Fruit fly (Drosophila melanogaster) whole organism, embryonic: ENCODE measurements around the gene RabX5.

Source experiments
- Abd-B ChIP-seq: fragments of 200-800 bp; sonication (Bioruptor generic); optimal IDR thresholded peaks from 2 replicates; lab custom pipeline; 2018; ENCODE audit warnings: missing biosample characterization, mild to moderate bottlenecking, missing genetic modification characterization, moderate library complexity
- CG10462 ChIP-seq: fragments of 200-800 bp; sonication (Bioruptor generic); optimal IDR thresholded peaks from 2 replicates; lab custom pipeline; 2016; ENCODE audit warnings: missing biosample characterization, missing genetic modification characterization
- CG11247 ChIP-seq: fragments of 200-800 bp; sonication (Bioruptor generic); IDR thresholded peaks from 2 replicates; pipeline ENCODE4 v1.3.6; 2022; ENCODE audit warnings: missing biosample characterization, missing genetic modification characterization
- CG12071 ChIP-seq: fragments of 200-800 bp; sonication (Bioruptor generic); optimal IDR thresholded peaks from 3 replicates; lab custom pipeline; 2018; ENCODE audit warnings: missing biosample characterization, mild to moderate bottlenecking, missing genetic modification characterization
- CG12219 ChIP-seq: fragments of 200-800 bp; sonication (Bioruptor generic); optimal IDR thresholded peaks from 3 replicates; lab custom pipeline; 2018; ENCODE audit warnings: missing biosample characterization, mild to moderate bottlenecking, missing genetic modification characterization
- CG12299 ChIP-seq: fragments of 200-800 bp; sonication (Bioruptor generic); optimal IDR thresholded peaks from 2 replicates; lab custom pipeline; 2018; ENCODE audit warnings: missing biosample characterization, mild to moderate bottlenecking, missing genetic modification characterization
- CG1233 ChIP-seq: fragments of 200-800 bp; sonication (Bioruptor generic); optimal IDR thresholded peaks from 4 replicates; lab custom pipeline; 2018; ENCODE audit warnings: missing biosample characterization, mild to moderate bottlenecking, missing genetic modification characterization
- CG15514 ChIP-seq: fragments of 200-800 bp; sonication (Bioruptor generic); optimal IDR thresholded peaks from 3 replicates; lab custom pipeline; 2017; ENCODE audit warnings: missing biosample characterization, missing genetic modification characterization, mild to moderate bottlenecking, moderate library complexity, missing genetic modification reagents
- CG1603 ChIP-seq: fragments of 200-800 bp; sonication (Bioruptor generic); optimal IDR thresholded peaks from 2 replicates; lab custom pipeline; 2019; ENCODE audit warnings: missing biosample characterization, mild to moderate bottlenecking, missing genetic modification characterization, moderate library complexity
- CG17328 ChIP-seq: fragments of 200-800 bp; sonication (Bioruptor generic); IDR thresholded peaks from 2 replicates; pipeline ENCODE4 v1.3.6; 2022; ENCODE audit warnings: missing biosample characterization, missing genetic modification characterization
- CG2678 ChIP-seq: fragments of 200-800 bp; sonication (Bioruptor generic); optimal IDR thresholded peaks from 3 replicates; lab custom pipeline; 2019; ENCODE audit warnings: missing biosample characterization, mild to moderate bottlenecking, missing genetic modification characterization, moderate library complexity
- CG2712 ChIP-seq: fragments of 200-800 bp; optimal IDR thresholded peaks from 3 replicates; lab custom pipeline; 2019; ENCODE audit warnings: missing biosample characterization, mild to moderate bottlenecking, missing genetic modification characterization, moderate library complexity
- CG30403 ChIP-seq: fragments of 200-800 bp; sonication (Bioruptor generic); optimal IDR thresholded peaks from 3 replicates; lab custom pipeline; 2016; ENCODE audit warnings: missing biosample characterization, missing genetic modification characterization
- CG34376 ChIP-seq: fragments of 200-800 bp; sonication (Bioruptor generic); optimal IDR thresholded peaks from 2 replicates; lab custom pipeline; 2018; ENCODE audit warnings: missing biosample characterization, mild to moderate bottlenecking, missing genetic modification characterization
- CG4328 ChIP-seq: fragments of 200-800 bp; sonication (Bioruptor generic); optimal IDR thresholded peaks from 3 replicates; lab custom pipeline; 2017; ENCODE audit warnings: missing biosample characterization, missing genetic modification reagents, missing genetic modification characterization
- CG4854 ChIP-seq: fragments of 200-800 bp; sonication (Bioruptor generic); optimal IDR thresholded peaks from 2 replicates; lab custom pipeline; 2016; ENCODE audit warnings: missing biosample characterization, missing genetic modification characterization, inconsistent platforms
- CG5245 ChIP-seq: fragments of 200-800 bp; sonication (Bioruptor generic); optimal IDR thresholded peaks from 3 replicates; lab custom pipeline; 2016; ENCODE audit warnings: missing biosample characterization, missing genetic modification characterization
- CG6791 ChIP-seq: fragments of 200-800 bp; sonication (Bioruptor generic); IDR thresholded peaks from 3 replicates; pipeline ENCODE4 v1.3.6; 2022; ENCODE audit warnings: missing biosample characterization, missing genetic modification characterization; ENCODE audit not compliant: partially characterized antibody
- CG7786 ChIP-seq: fragments of 200-800 bp; sonication (Bioruptor generic); optimal IDR thresholded peaks from 2 replicates; lab custom pipeline; 2016; ENCODE audit warnings: missing biosample characterization, missing genetic modification characterization
- CG7987 ChIP-seq: fragments of 200-800 bp; sonication (Bioruptor generic); optimal IDR thresholded peaks from 2 replicates; lab custom pipeline; 2018; ENCODE audit warnings: missing biosample characterization, mild to moderate bottlenecking, missing genetic modification characterization, moderate library complexity
- CG8478 ChIP-seq: fragments of >200 bp; optimal IDR thresholded peaks from 2 replicates; lab custom pipeline; 2018
- CoRest ChIP-seq: fragments of 200-800 bp; sonication (Bioruptor generic); optimal IDR thresholded peaks from 3 replicates; lab custom pipeline; 2018; ENCODE audit warnings: missing biosample characterization, mild to moderate bottlenecking, missing genetic modification characterization, moderate library complexity
- Doc2 ChIP-seq: fragments of 200-800 bp; sonication (Bioruptor generic); IDR thresholded peaks from 2 replicates; pipeline ENCODE4 v1.3.6; 2022; ENCODE audit warnings: missing biosample characterization, missing genetic modification characterization
- HLH3B ChIP-seq: fragments of 200-800 bp; sonication (Bioruptor generic); IDR thresholded peaks from 2 replicates; pipeline ENCODE4 v1.3.6; 2022; ENCODE audit warnings: missing biosample characterization, missing genetic modification characterization
- Hey ChIP-seq: fragments of 200-800 bp; sonication (Bioruptor generic); optimal IDR thresholded peaks from 3 replicates; lab custom pipeline; 2018; ENCODE audit warnings: missing biosample characterization, mild to moderate bottlenecking, missing genetic modification characterization
- Lpt ChIP-seq: fragments of >200 bp; optimal IDR thresholded peaks from 2 replicates; lab custom pipeline; 2018; ENCODE audit warnings: missing biosample characterization, missing genetic modification characterization
- MTF-1 ChIP-seq: fragments of 200-800 bp; sonication (Bioruptor generic); optimal IDR thresholded peaks from 2 replicates; lab custom pipeline; 2018; ENCODE audit warnings: missing biosample characterization, mild to moderate bottlenecking, missing genetic modification characterization, borderline replicate concordance
- Meics ChIP-seq: fragments of 200-800 bp; sonication (Bioruptor generic); optimal IDR thresholded peaks from 2 replicates; lab custom pipeline; 2017; ENCODE audit warnings: missing biosample characterization, mild to moderate bottlenecking, missing genetic modification characterization
- Mrtf ChIP-seq: fragments of 200-800 bp; sonication (Bioruptor generic); IDR thresholded peaks from 3 replicates; pipeline ENCODE4 v1.3.6; 2022; ENCODE audit warnings: missing biosample characterization, missing genetic modification characterization
- Rx ChIP-seq: fragments of 200-800 bp; sonication (Bioruptor generic); IDR thresholded peaks from 2 replicates; pipeline ENCODE4 v1.3.6; 2022; ENCODE audit warnings: missing biosample characterization, missing genetic modification characterization
- Side ChIP-seq: fragments of 200-800 bp; sonication (Bioruptor generic); optimal IDR thresholded peaks from 2 replicates; lab custom pipeline; 2016; ENCODE audit warnings: missing biosample characterization, missing genetic modification characterization
- Tbp ChIP-seq: fragments of >200 bp; optimal IDR thresholded peaks from 2 replicates; lab custom pipeline; 2018; ENCODE audit warnings: missing biosample characterization, missing genetic modification characterization
- ap ChIP-seq: fragments of 200-800 bp; sonication (Bioruptor generic); IDR thresholded peaks from 2 replicates; pipeline ENCODE4 v1.3.6; 2022; ENCODE audit warnings: missing biosample characterization, missing genetic modification characterization
- az2 ChIP-seq: fragments of 200-800 bp; sonication (Bioruptor generic); optimal IDR thresholded peaks from 3 replicates; lab custom pipeline; 2016; ENCODE audit warnings: missing biosample characterization, missing genetic modification characterization
- bsh ChIP-seq, 2 experiments: fragments of 200-800 bp; sonication (Bioruptor generic); optimal IDR thresholded peaks; 2 replicates each; lab custom pipeline; 2017 to 2018; ENCODE audit warnings: mild to moderate bottlenecking in 2 of 2, missing biosample characterization in 2 of 2, missing genetic modification characterization in 2 of 2, moderate library complexity in 1 of 2
- cad ChIP-seq: fragments of >200 bp; optimal IDR thresholded peaks from 2 replicates; lab custom pipeline; 2017; ENCODE audit warnings: missing biosample characterization, missing genetic modification characterization
- cg ChIP-seq: fragments of 200-800 bp; sonication (Bioruptor generic); optimal IDR thresholded peaks from 3 replicates; lab custom pipeline; 2019; ENCODE audit warnings: missing biosample characterization, mild to moderate bottlenecking, missing genetic modification characterization, moderate library complexity
- chinmo ChIP-seq: fragments of 200-800 bp; sonication (Bioruptor generic); IDR thresholded peaks from 4 replicates; pipeline ENCODE4 v1.3.6; 2022; ENCODE audit warnings: missing biosample characterization, missing genetic modification characterization; ENCODE audit not compliant: partially characterized antibody
- chn ChIP-seq: fragments of 200-800 bp; sonication (Bioruptor generic); optimal IDR thresholded peaks from 2 replicates; lab custom pipeline; 2016; ENCODE audit warnings: missing biosample characterization, missing genetic modification characterization
- crol ChIP-seq: fragments of 200-800 bp; sonication (Bioruptor generic); IDR thresholded peaks from 2 replicates; pipeline ENCODE4 v1.3.6; 2022; ENCODE audit warnings: missing biosample characterization, missing genetic modification characterization
- eyg ChIP-seq: fragments of 200-800 bp; sonication (Bioruptor generic); optimal IDR thresholded peaks from 3 replicates; lab custom pipeline; 2016; ENCODE audit warnings: missing biosample characterization, missing genetic modification characterization
- fd102C ChIP-seq: fragments of 200-800 bp; sonication (Bioruptor generic); optimal IDR thresholded peaks from 2 replicates; lab custom pipeline; 2018; ENCODE audit warnings: missing biosample characterization, mild to moderate bottlenecking, missing genetic modification characterization, moderate library complexity
- gsb ChIP-seq: fragments of 200-800 bp; sonication (Bioruptor generic); IDR thresholded peaks from 2 replicates; pipeline ENCODE4 v1.3.6; 2022; ENCODE audit warnings: missing biosample characterization, missing genetic modification characterization
- gt ChIP-seq: fragments of 200-800 bp; sonication (Bioruptor generic); IDR thresholded peaks from 2 replicates; pipeline ENCODE4 v1.3.6; 2022; ENCODE audit warnings: missing biosample characterization, missing genetic modification characterization
- odd ChIP-seq: fragments of 200-800 bp; sonication (Bioruptor generic); optimal IDR thresholded peaks from 2 replicates; lab custom pipeline; 2017; ENCODE audit warnings: missing biosample characterization, mild to moderate bottlenecking, missing genetic modification characterization
- otp ChIP-seq: fragments of 200-800 bp; sonication (Bioruptor generic); IDR thresholded peaks from 3 replicates; pipeline ENCODE4, ENCODE4 v1.3.6; 2022; ENCODE audit warnings: missing biosample characterization, missing genetic modification characterization
- repo ChIP-seq: fragments of 200-800 bp; sonication (Bioruptor generic); optimal IDR thresholded peaks from 2 replicates; lab custom pipeline; 2016; ENCODE audit warnings: missing biosample characterization, missing genetic modification characterization
- sim ChIP-seq: fragments of 200-800 bp; sonication (Bioruptor generic); IDR thresholded peaks from 2 replicates; pipeline ENCODE4 v1.3.6; 2022; ENCODE audit warnings: missing biosample characterization, missing genetic modification characterization
- slbo ChIP-seq: fragments of 200-800 bp; sonication (Bioruptor generic); IDR thresholded peaks from 2 replicates; pipeline ENCODE4 v1.3.6; 2022; ENCODE audit warnings: missing biosample characterization, missing genetic modification characterization
- so ChIP-seq: fragments of 200-800 bp; sonication (Bioruptor generic); IDR thresholded peaks from 3 replicates; pipeline ENCODE4 v1.3.6; 2022; ENCODE audit warnings: missing biosample characterization, missing genetic modification characterization
- tgo ChIP-seq: fragments of 200-800 bp; sonication (Bioruptor generic); IDR thresholded peaks from 3 replicates; pipeline ENCODE4 v1.3.6; 2022; ENCODE audit warnings: missing biosample characterization, missing genetic modification characterization

Gene RabX5

DNA sequence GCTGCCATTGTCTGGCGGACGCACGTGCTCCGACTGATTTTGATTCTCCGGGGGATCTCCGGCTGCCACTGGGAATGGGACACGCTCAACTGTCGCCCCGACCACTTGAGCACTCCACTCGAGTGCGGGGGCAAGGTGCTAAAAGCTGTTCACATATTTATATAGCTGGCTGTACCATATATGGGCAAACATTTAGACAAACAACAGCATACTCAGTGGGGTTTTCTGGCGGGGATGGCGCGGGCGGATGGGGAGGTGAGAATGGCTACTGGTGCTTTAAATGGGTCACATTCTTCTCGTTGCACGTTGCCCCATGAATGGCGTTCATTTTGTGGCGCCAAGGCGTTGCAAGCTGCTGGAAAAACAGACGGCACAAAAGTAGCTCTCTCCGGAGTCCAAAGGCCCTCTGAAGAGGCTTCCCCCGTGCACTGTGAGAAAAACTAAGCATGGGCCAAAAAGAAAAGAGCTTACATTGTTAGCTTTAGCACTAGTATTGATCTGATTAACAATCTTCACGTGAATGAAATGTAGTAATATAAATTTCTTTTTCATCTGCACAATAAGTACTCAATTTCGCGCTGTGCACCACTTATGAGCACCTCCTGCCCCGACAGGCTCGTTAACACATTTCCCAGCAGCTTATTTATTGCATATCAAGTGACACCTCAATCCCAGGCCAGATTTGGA lies 21.0 kb upstream of the RabX5 start:
- TF ChIP-seq bsh (GFP tag; optimal IDR thresholded peaks at IDR 0.05; lab: Kevin White, UChicago): peak; percentile 65
- TF ChIP-seq CG2712 (tag; lab: Kevin White, UChicago): peak; percentile 58
- TF ChIP-seq gt: peak; percentile 30; the same call in 1 of the 2 replicates
- TF ChIP-seq CG2678: peak; percentile 55
- peak; percentile 44 for TF ChIP-seq crol (GFP tag; lab: Robert Waterston, UW)
- peak; percentile 50 for TF ChIP-seq CG17328 (GFP tag; lab: Robert Waterston, UW)
- no peak for TF ChIP-seq CG4854
- no peak for TF ChIP-seq chinmo (GFP tag; lab: Robert Waterston, UW)
- TF ChIP-seq tgo (GFP tag; lab: Robert Waterston, UW): peak; percentile 18; the same call in 1 of the 3 replicates
- TF ChIP-seq Doc2: no peak
- no peak for TF ChIP-seq CG34376 (GFP tag; lab: Kevin White, UChicago)
- no peak for TF ChIP-seq chn (GFP tag; lab: Kevin White, UChicago)
- no peak for TF ChIP-seq Hey (tag; lab: Kevin White, UChicago)
- no peak for TF ChIP-seq sim
- TF ChIP-seq CG1603 (tag; lab: Kevin White, UChicago): peak; percentile 23
- TF ChIP-seq Rx (GFP tag; lab: Robert Waterston, UW): no peak
- peak; percentile 70 for TF ChIP-seq CG12071 (GFP tag; lab: Kevin White, UChicago)
- TF ChIP-seq Mrtf (GFP tag; lab: Robert Waterston, UW): no peak
- no peak for TF ChIP-seq cad (GFP tag; lab: Kevin White, UChicago)
- TF ChIP-seq CG7786 (GFP tag; lab: Kevin White, UChicago): no peak
- TF ChIP-seq MTF-1 (GFP tag; lab: Kevin White, UChicago): peak; percentile 62
- TF ChIP-seq slbo (GFP tag; lab: Robert Waterston, UW): peak; percentile 28; the same call in 1 of the 2 replicates
- no peak for TF ChIP-seq CG15514 (GFP tag; lab: Kevin White, UChicago)
- TF ChIP-seq Abd-B (GFP tag; lab: Kevin White, UChicago): no peak
- no peak for TF ChIP-seq ap
- TF ChIP-seq CG5245 (GFP tag; lab: Kevin White, UChicago): peak; percentile 22
- TF ChIP-seq otp (GFP tag; lab: Robert Waterston, UW): peak; percentile 69; the same call in 2 of the 3 replicates
- TF ChIP-seq CG8478: no peak
- no peak for TF ChIP-seq eyg
- TF ChIP-seq CG12219: peak; percentile 7
- peak; percentile 10 for TF ChIP-seq CG30403 (GFP tag; lab: Kevin White, UChicago)
- TF ChIP-seq CG1233: no peak
- no peak for TF ChIP-seq CG10462
- TF ChIP-seq gsb (GFP tag; lab: Robert Waterston, UW): no peak
- TF ChIP-seq odd: peak; percentile 29
- TF ChIP-seq fd102C: no peak
- no peak for TF ChIP-seq Tbp (GFP tag; lab: Kevin White, UChicago)
- no peak for TF ChIP-seq cg (GFP tag; lab: Kevin White, UChicago)
- TF ChIP-seq CG11247 (GFP tag; lab: Robert Waterston, UW): no peak
- TF ChIP-seq HLH3B (GFP tag; lab: Robert Waterston, UW): peak; percentile 18; the same call in 1 of the 2 replicates
- no peak for TF ChIP-seq CG12299 (tag; lab: Kevin White, UChicago)
- no peak for TF ChIP-seq Lpt
- TF ChIP-seq CG6791 (GFP tag; lab: Robert Waterston, UW): no peak
- TF ChIP-seq az2 (GFP tag; lab: Kevin White, UChicago): peak; percentile 30
- TF ChIP-seq repo (GFP tag; lab: Kevin White, UChicago): no peak
- peak; percentile 36 for TF ChIP-seq CG7987
- TF ChIP-seq Side (GFP tag; lab: Kevin White, UChicago): no peak
- peak; percentile 42 for TF ChIP-seq CG4328 (GFP tag; lab: Kevin White, UChicago)
- peak; percentile 21 for TF ChIP-seq CoRest (tag; lab: Kevin White, UChicago)
- TF ChIP-seq so (GFP tag; lab: Robert Waterston, UW): peak; percentile 63; the same call in 1 of the 3 replicates
- TF ChIP-seq Meics (GFP tag; lab: Kevin White, UChicago): peak; percentile 28
